Fruit fly (Drosophila melanogaster): ENCODE data around the gene msn.

The msn gene

dm6 chr3L:2578737-2579136 lies 7.6 kb downstream of the msn start (continued):
- peak; percentile 34 for TF ChIP-seq Met (GFP tag; optimal IDR thresholded peaks at IDR 0.05)

DNA sequence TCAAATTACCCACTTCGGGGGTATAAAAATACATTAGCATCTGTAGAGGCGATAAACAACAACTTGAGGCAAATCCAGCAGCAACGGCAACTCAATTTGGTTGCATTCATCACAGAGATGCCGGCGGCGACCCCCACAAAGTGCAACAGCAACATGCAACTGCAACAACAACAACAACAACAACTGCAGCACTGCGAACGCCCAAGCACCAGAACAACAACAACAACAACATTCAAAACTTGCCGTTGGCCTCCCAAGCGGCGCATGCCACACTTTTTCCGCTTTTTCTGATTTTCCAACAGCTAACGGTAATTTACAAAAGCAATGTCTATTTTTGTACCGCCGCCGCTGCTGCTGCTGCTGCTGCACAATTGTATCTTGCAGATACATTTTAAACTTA lies 8.0 kb downstream of the msn start:
- TF ChIP-seq Gug (GFP tag; IDR thresholded peaks at IDR 0.05) (no peak), fd59A (GFP tag; optimal IDR thresholded peaks at IDR 0.05) (no peak), Ets21C (GFP tag; optimal IDR thresholded peaks at IDR 0.05) (no peak), Hr38 (GFP tag; optimal IDR thresholded peaks at IDR 0.05) (no peak), Eip75B (GFP tag; optimal IDR thresholded peaks at IDR 0.05) (no peak), CG11294 (GFP tag; IDR thresholded peaks at IDR 0.05) (no peak), ss (GFP tag; optimal IDR thresholded peaks at IDR 0.05) (no peak), OdsH (GFP tag; optimal IDR thresholded peaks at IDR 0.05) (no peak), CG11762 (GFP tag; optimal IDR thresholded peaks at IDR 0.05; ENCODE audit: insufficient read depth) (no peak), svp (GFP tag) (no peak), CG6792 (GFP tag; optimal IDR thresholded peaks at IDR 0.05) (no peak), dsx (GFP tag; optimal IDR thresholded peaks at IDR 0.05; ENCODE audit: poor library complexity, severe bottlenecking) (no peak), CG34406 (GFP tag; optimal IDR thresholded peaks at IDR 0.05) (no peak), Hr39 (GFP tag; optimal IDR thresholded peaks at IDR 0.05) (no peak), dac (GFP tag; optimal IDR thresholded peaks at IDR 0.05) (no peak), acj6 (GFP tag; optimal IDR thresholded peaks at IDR 0.05) (no peak), pdm3 (GFP tag; optimal IDR thresholded peaks at IDR 0.05) (no peak)

DNA sequence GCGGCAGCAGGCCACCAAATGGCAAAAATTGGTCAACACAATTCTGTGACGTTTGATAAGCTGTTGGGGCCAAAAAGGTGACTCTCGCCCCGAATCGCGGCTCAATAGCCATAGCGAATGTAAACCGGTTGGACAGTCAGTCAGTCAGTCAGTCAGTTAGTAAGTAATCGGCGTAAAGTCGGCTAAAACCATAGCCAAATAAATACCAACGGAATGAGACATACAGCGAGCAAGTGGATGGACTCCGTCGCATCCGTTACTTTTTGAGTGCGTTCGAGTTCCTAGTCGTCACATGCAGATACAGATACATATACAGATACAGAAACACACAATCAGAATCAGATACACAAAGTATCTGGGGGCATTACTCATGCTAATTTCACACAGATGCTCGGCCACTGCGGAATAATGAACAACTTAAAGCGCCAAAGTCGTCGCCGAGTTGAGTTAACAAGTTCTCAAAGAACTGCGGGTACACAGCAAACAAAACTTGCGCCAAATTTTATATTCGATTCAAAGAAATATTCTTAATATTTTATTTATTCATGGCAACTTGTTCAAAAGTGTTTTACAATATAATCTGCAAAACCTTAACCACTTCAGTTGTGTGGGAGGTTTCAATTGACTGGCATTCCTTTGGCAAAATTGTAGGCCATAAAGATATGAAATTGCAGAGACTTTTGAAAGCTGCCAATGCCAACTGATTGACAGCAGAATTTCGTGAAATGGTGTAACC lies 9.1 kb downstream of the msn start:
- TF ChIP-seq CG8319 (GFP tag; optimal IDR thresholded peaks at IDR 0.05) (no peak), Sox102F (GFP tag; optimal IDR thresholded peaks at IDR 0.05) (peak; percentile 7), acj6 (GFP tag; optimal IDR thresholded peaks at IDR 0.05) (no peak), Smox (GFP tag; optimal IDR thresholded peaks at IDR 0.05) (peak; percentile 21), Hr4 (GFP tag; optimal IDR thresholded peaks at IDR 0.05) (peak; percentile 15), pdm3 (GFP tag; optimal IDR thresholded peaks at IDR 0.05) (peak; percentile 24), esn (GFP tag; optimal IDR thresholded peaks at IDR 0.05) (no peak), salr (GFP tag; optimal IDR thresholded peaks at IDR 0.05) (no peak), Eip78C (GFP tag) (peak; percentile 83), Eip93F (GFP tag; optimal IDR thresholded peaks at IDR 0.05) (no peak), dsx (GFP tag; optimal IDR thresholded peaks at IDR 0.05; ENCODE audit: poor library complexity, severe bottlenecking) (peak; percentile 24), net (GFP tag; optimal IDR thresholded peaks at IDR 0.05) (peak; percentile 15), CG8632 (GFP tag; optimal IDR thresholded peaks at IDR 0.05) (no peak), OdsH (GFP tag; optimal IDR thresholded peaks at IDR 0.05) (peak; percentile 3), topi (GFP tag; optimal IDR thresholded peaks at IDR 0.05) (peak; percentile 1), vri (GFP tag; optimal IDR thresholded peaks at IDR 0.05) (peak; percentile 6), CG6163 (GFP tag; IDR thresholded peaks at IDR 0.05) (no peak), fkh (GFP tag; optimal IDR thresholded peaks at IDR 0.05) (no peak), eg (GFP tag; IDR thresholded peaks at IDR 0.05) (no peak), CG32006 (GFP tag; optimal IDR thresholded peaks at IDR 0.05) (peak; percentile 7), CG6276 (GFP tag; optimal IDR thresholded peaks at IDR 0.05) (peak; percentile 1), Sox14 (GFP tag; optimal IDR thresholded peaks at IDR 0.05) (no peak), lz (GFP tag; optimal IDR thresholded peaks at IDR 0.05) (no peak), CG34406 (GFP tag; optimal IDR thresholded peaks at IDR 0.05) (no peak), dac (GFP tag; optimal IDR thresholded peaks at IDR 0.05) (no peak), Hr39 (GFP tag; optimal IDR thresholded peaks at IDR 0.05) (no peak), Ets96B (tag; optimal IDR thresholded peaks at IDR 0.05) (peak; percentile 1), CG11294 (GFP tag; IDR thresholded peaks at IDR 0.05) (no peak), Ets21C (GFP tag; optimal IDR thresholded peaks at IDR 0.05) (no peak), CG8119 (GFP tag; IDR thresholded peaks at IDR 0.05) (0 out of 3 replicates have a peak, but pooled peaks have one; percentile 18), Met (GFP tag; optimal IDR thresholded peaks at IDR 0.05) (peak; percentile 28), Gug (GFP tag; IDR thresholded peaks at IDR 0.05) (no peak)
